Fruit fly (Drosophila melanogaster): ENCODE results near the gene chp.

Gene chp

dm6 chr3R:31225043-31225681 lies 14.6 kb upstream of the chp start (continued):
- TF ChIP-seq Max (GFP tag; optimal IDR thresholded peaks at IDR 0.05) (peak; percentile 15), mam (GFP tag; optimal IDR thresholded peaks at IDR 0.05) (no peak), nom (GFP tag; optimal IDR thresholded peaks at IDR 0.05) (no peak), nau (GFP tag; optimal IDR thresholded peaks at IDR 0.05) (no peak), Dll (GFP tag; IDR thresholded peaks at IDR 0.05; ENCODE audit: partially characterized antibody) (0 out of 4 replicates have a peak, but pooled peaks have one; percentile 13), fd3F (GFP tag; optimal IDR thresholded peaks at IDR 0.05) (no peak), zf30C (GFP tag; optimal IDR thresholded peaks at IDR 0.05) (no peak), shn (GFP tag; optimal IDR thresholded peaks at IDR 0.05) (no peak), ci (GFP tag; IDR thresholded peaks at IDR 0.05) (no peak), NfI (GFP tag; optimal IDR thresholded peaks at IDR 0.05) (no peak), sug (tag; optimal IDR thresholded peaks at IDR 0.05) (peak; percentile 62), NC2β (GFP tag; optimal IDR thresholded peaks at IDR 0.05) (no peak), ttk (GFP tag; IDR thresholded peaks at IDR 0.05) (no peak), CG3163 (GFP tag; optimal IDR thresholded peaks at IDR 0.05) (no peak), CG6654 (GFP tag; optimal IDR thresholded peaks at IDR 0.05) (no peak), E2f2 (GFP tag; IDR thresholded peaks at IDR 0.05) (no peak), dm (GFP tag; optimal IDR thresholded peaks at IDR 0.05) (peak; percentile 82), HLH4C (GFP tag; IDR thresholded peaks at IDR 0.05; ENCODE audit: partially characterized antibody) (no peak), fd102C (GFP tag; optimal IDR thresholded peaks at IDR 0.05) (no peak), Ets65A (GFP tag) (peak; percentile 81), ATbp (GFP tag; optimal IDR thresholded peaks at IDR 0.05) (peak; percentile 22), vvl (GFP tag; IDR thresholded peaks at IDR 0.05) (0 out of 2 replicates have a peak, but pooled peaks have one; percentile 9), onecut (GFP tag; IDR thresholded peaks at IDR 0.05) (no peak; the same call in 1 of the 2 replicates), CG11456 (GFP tag; IDR thresholded peaks at IDR 0.05) (0 out of 3 replicates have a peak, but pooled peaks have one; percentile 39), CG7839 (tag; optimal IDR thresholded peaks at IDR 0.05) (no peak), Ptx1 (GFP tag; IDR thresholded peaks at IDR 0.05) (peak; percentile 37; the same call in 1 of the 2 replicates), zfh1 (GFP tag; IDR thresholded peaks at IDR 0.05) (no peak), Med (GFP tag) (peak; percentile 43), Opbp (GFP tag; IDR thresholded peaks at IDR 0.05; ENCODE audit: partially characterized antibody) (no peak), otp (GFP tag; IDR thresholded peaks at IDR 0.05) (peak; percentile 58; the same call in 1 of the 3 replicates), CG13424 (tag; optimal IDR thresholded peaks at IDR 0.05) (no peak), Stat92E (GFP tag; optimal IDR thresholded peaks at IDR 0.05) (no peak), crol (GFP tag; IDR thresholded peaks at IDR 0.05) (peak; percentile 74), ara (GFP tag; IDR thresholded peaks at IDR 0.05) (no peak), sens-2 (GFP tag; IDR thresholded peaks at IDR 0.05) (peak; percentile 50), CG18262 (tag; optimal IDR thresholded peaks at IDR 0.05) (peak; percentile 26), mirr (GFP tag; optimal IDR thresholded peaks at IDR 0.05) (peak; percentile 24), zfh2 (GFP tag; optimal IDR thresholded peaks at IDR 0.05) (no peak), Nf-YC (tag; optimal IDR thresholded peaks at IDR 0.05) (no peak), emc (GFP tag; optimal IDR thresholded peaks at IDR 0.05) (no peak), ranshi (GFP tag; IDR thresholded peaks at IDR 0.05) (no peak), CG17359 (tag; optimal IDR thresholded peaks at IDR 0.05) (peak; percentile 0), lab (GFP tag; optimal IDR thresholded peaks at IDR 0.05) (peak; percentile 68), CG1832 (GFP tag; optimal IDR thresholded peaks at IDR 0.05) (no peak), dpn (GFP tag; optimal IDR thresholded peaks at IDR 0.05) (no peak), tll (GFP tag; optimal IDR thresholded peaks at IDR 0.05) (no peak), CG10366 (GFP tag; IDR thresholded peaks at IDR 0.05) (peak; percentile 72), jumu (GFP tag; optimal IDR thresholded peaks at IDR 0.05) (no peak), CG7556 (GFP tag; optimal IDR thresholded peaks at IDR 0.05) (no peak)

Data from whole organism, embryonic.